Fruit fly (Drosophila melanogaster): ENCODE results near the gene CG42827.

DNA sequence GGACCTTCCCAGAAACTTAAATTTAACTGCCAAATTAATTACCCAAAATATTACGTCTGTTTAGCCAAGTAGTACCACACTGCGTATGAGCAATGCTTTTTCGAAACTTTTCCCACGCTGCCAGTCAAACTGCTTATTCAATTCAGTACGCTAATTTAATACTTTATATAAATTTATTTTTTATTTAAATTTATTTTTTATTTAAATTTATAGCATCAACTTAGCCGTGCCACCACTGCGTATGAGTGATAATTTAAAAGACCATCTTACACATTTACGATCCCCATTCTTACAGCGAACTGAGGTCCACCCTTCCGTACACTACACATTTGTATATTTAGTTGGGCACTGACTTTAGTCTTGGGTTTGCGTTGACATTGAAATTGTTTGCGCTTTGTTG lies 37.1 kb upstream of the CG42827 start:
- TF ChIP-seq Pif1B (GFP tag; optimal IDR thresholded peaks at IDR 0.05) (peak; percentile 47), CG4496 (GFP tag; IDR thresholded peaks at IDR 0.05) (no peak; the same call in 2 of the 3 replicates), Snoo (tag; optimal IDR thresholded peaks at IDR 0.05) (peak; percentile 27), CG14655 (GFP tag; optimal IDR thresholded peaks at IDR 0.05) (peak; percentile 82), CG8301 (tag; optimal IDR thresholded peaks at IDR 0.05) (peak; percentile 65), Pif1A (GFP tag; optimal IDR thresholded peaks at IDR 0.05) (peak; percentile 63), EcR (GFP tag; optimal IDR thresholded peaks at IDR 0.05) (no peak), gl (tag; optimal IDR thresholded peaks at IDR 0.05) (no peak)

Measured in whole organism, pupa.